Worm (Caenorhabditis elegans) whole organism, L4 larva: ENCODE measurements around the gene hlb-1.
A peak's percentile ranks its signal among the peaks of the same experiment; 100 is the strongest.

Source experiments
- F44E2.7 ChIP-seq: fragments of 200-800 bp; sonication (Bioruptor generic); IDR thresholded peaks from 2 replicates; pipeline ENCODE4 v2.1.2; 2022; ENCODE audit warnings: missing genetic modification characterization, missing compliant biosample characterization
- arid-1 ChIP-seq: fragments of 200-800 bp; sonication (Bioruptor generic); conservative IDR thresholded peaks from 2 replicates; pipeline ENCODE4 v1.3.6; 2022; ENCODE audit warnings: missing genetic modification reagents, missing genetic modification characterization, missing compliant biosample characterization
- ceh-20 ChIP-seq: fragments of 200-800 bp; sonication (Bioruptor generic); IDR thresholded peaks from 2 replicates; pipeline ENCODE4 v1.3.6; 2022; ENCODE audit warnings: missing genetic modification reagents, missing genetic modification characterization, missing compliant biosample characterization
- ceh-44 ChIP-seq: fragments of 200-800 bp; sonication (Bioruptor generic); IDR thresholded peaks from 2 replicates; pipeline ENCODE4 v1.3.6; 2022; ENCODE audit warnings: missing genetic modification reagents, missing genetic modification characterization, missing compliant biosample characterization
- ceh-82 ChIP-seq: sonication (generic microtip); optimal IDR thresholded peaks from 2 replicates; lab custom pipeline; 2017; ENCODE audit warnings: missing biosample characterization, missing genetic modification characterization
- ctbp-1 ChIP-seq: fragments of 200-800 bp; sonication (Bioruptor generic); IDR thresholded peaks from 2 replicates; pipeline ENCODE4 v1.3.6; 2022; ENCODE audit warnings: missing genetic modification reagents, missing genetic modification characterization, missing compliant biosample characterization
- daf-16 ChIP-seq, 3 experiments: sonication (generic microtip); optimal IDR thresholded peaks; 2 replicates each; lab custom pipeline; 2016 to 2017; ENCODE audit warnings: missing genetic modification characterization in 3 of 3, missing genetic modification reagents in 3 of 3, mild to moderate bottlenecking in 2 of 3, missing compliant biosample characterization in 2 of 3, missing biosample characterization in 1 of 3, moderate library complexity in 1 of 3
- dmd-6 ChIP-seq: fragments of 200-800 bp; sonication (Bioruptor generic); IDR thresholded peaks from 2 replicates; pipeline ENCODE4 v1.3.6; 2022; ENCODE audit warnings: missing genetic modification reagents, missing genetic modification characterization, missing compliant biosample characterization
- dmd-8 ChIP-seq: fragments of 200-800 bp; sonication (Bioruptor generic); IDR thresholded peaks from 2 replicates; pipeline ENCODE4 v1.3.6; 2022; ENCODE audit warnings: missing genetic modification characterization, missing compliant biosample characterization
- dve-1 ChIP-seq: sonication (generic microtip); optimal IDR thresholded peaks from 2 replicates; lab custom pipeline; 2017; ENCODE audit warnings: antibody characterized with exemption, mild to moderate bottlenecking, missing genetic modification characterization, missing compliant biosample characterization; ENCODE audit not compliant: insufficient read depth
- egl-27 ChIP-seq: sonication (generic microtip); optimal IDR thresholded peaks from 3 replicates; lab custom pipeline; 2017; ENCODE audit warnings: missing biosample characterization, missing genetic modification reagents, missing genetic modification characterization
- gei-8 ChIP-seq: fragments of 200-800 bp; sonication (Bioruptor generic); optimal IDR thresholded peaks from 2 replicates; lab custom pipeline; 2018; ENCODE audit warnings: mild to moderate bottlenecking, missing genetic modification characterization, missing compliant biosample characterization
- hlh-11 ChIP-seq: fragments of 200-800 bp; sonication (Bioruptor generic); optimal IDR thresholded peaks from 2 replicates; lab custom pipeline; 2018; ENCODE audit warnings: mild to moderate bottlenecking, missing genetic modification characterization, missing compliant biosample characterization
- hlh-30 ChIP-seq: sonication (generic microtip); optimal IDR thresholded peaks from 2 replicates; lab custom pipeline; 2017; ENCODE audit warnings: antibody characterized with exemption, mild to moderate bottlenecking, missing genetic modification characterization, missing compliant biosample characterization; ENCODE audit not compliant: insufficient read depth
- jun-1 ChIP-seq: fragments of 150-350 bp; optimal IDR thresholded peaks from 2 replicates; lab custom pipeline; 2014; ENCODE audit warnings: missing biosample characterization, missing genetic modification reagents, missing genetic modification characterization
- madf-9 ChIP-seq: fragments of 200-800 bp; sonication (Bioruptor generic); conservative IDR thresholded peaks from 2 replicates; pipeline ENCODE4 v1.3.6; 2022; ENCODE audit warnings: missing genetic modification reagents, missing genetic modification characterization, missing compliant biosample characterization
- mep-1 ChIP-seq: fragments of 150-350 bp; sonication (generic microtip); optimal IDR thresholded peaks from 3 replicates; lab custom pipeline; 2014; ENCODE audit warnings: missing biosample characterization, missing genetic modification characterization
- mes-2 ChIP-seq: sonication (generic microtip); optimal IDR thresholded peaks from 2 replicates; lab custom pipeline; 2016; ENCODE audit warnings: missing genotype, mild to moderate bottlenecking, missing genetic modification characterization, missing compliant biosample characterization; ENCODE audit not compliant: poor library complexity, severe bottlenecking
- mxl-3 ChIP-seq: fragments of 200-800 bp; sonication (Bioruptor generic); optimal IDR thresholded peaks from 2 replicates; lab custom pipeline; 2018; ENCODE audit warnings: mild to moderate bottlenecking, missing genetic modification characterization, missing compliant biosample characterization
- nhr-111 ChIP-seq: fragments of 200-800 bp; sonication (Bioruptor generic); optimal IDR thresholded peaks from 2 replicates; lab custom pipeline; 2018; ENCODE audit warnings: mild to moderate bottlenecking, missing genetic modification characterization, missing compliant biosample characterization
- nhr-25 ChIP-seq: sonication (generic microtip); optimal IDR thresholded peaks from 2 replicates; lab custom pipeline; 2017; ENCODE audit warnings: missing genetic modification characterization, mild to moderate bottlenecking, missing compliant biosample characterization, antibody characterized with exemption, moderate library complexity, borderline replicate concordance; ENCODE audit not compliant: insufficient read depth
- nhr-28 ChIP-seq: fragments of 150-350 bp; optimal IDR thresholded peaks from 2 replicates; lab custom pipeline; 2014; ENCODE audit warnings: missing biosample characterization, missing genetic modification characterization
- nhr-6 ChIP-seq: fragments of 150-350 bp; optimal IDR thresholded peaks from 2 replicates; lab custom pipeline; 2014; ENCODE audit warnings: missing biosample characterization, missing genetic modification characterization
- nhr-77 ChIP-seq: fragments of 150-350 bp; optimal IDR thresholded peaks from 2 replicates; lab custom pipeline; 2014; ENCODE audit warnings: missing biosample characterization, missing genetic modification characterization
- pha-4 ChIP-seq, 2 experiments: fragments of 150-350 bp in 1 of 2; fragments of 200-800 bp in 1 of 2; sonication (Bioruptor generic) in 1 of 2; IDR thresholded peaks in 1 of 2; optimal IDR thresholded peaks in 1 of 2; 2 replicates each; pipeline versions ENCODE4 v1.3.6 to Lab custom; 2014 to 2022; ENCODE audit warnings: missing genetic modification characterization in 2 of 2, missing genetic modification reagents in 2 of 2, missing biosample characterization in 1 of 2, missing compliant biosample characterization in 1 of 2
- php-3 ChIP-seq: fragments of 200-800 bp; sonication (Bioruptor generic); IDR thresholded peaks from 2 replicates; pipeline ENCODE4 v1.3.6; 2022; ENCODE audit warnings: missing genetic modification reagents, missing genetic modification characterization, missing compliant biosample characterization
- pqm-1 ChIP-seq: sonication (generic microtip); optimal IDR thresholded peaks from 2 replicates; lab custom pipeline; 2017; ENCODE audit warnings: missing biosample characterization, missing genetic modification characterization
- skn-1 ChIP-seq: fragments of 150-350 bp; optimal IDR thresholded peaks from 2 replicates; lab custom pipeline; 2014; ENCODE audit warnings: missing biosample characterization, missing genetic modification characterization
- spr-1 ChIP-seq: sonication (generic microtip); optimal IDR thresholded peaks from 2 replicates; lab custom pipeline; 2016; ENCODE audit warnings: mild to moderate bottlenecking, missing genetic modification characterization, missing compliant biosample characterization
- unc-39 ChIP-seq: sonication (generic microtip); optimal IDR thresholded peaks from 2 replicates; lab custom pipeline; 2017; ENCODE audit warnings: missing biosample characterization, missing genetic modification characterization
- unc-62 ChIP-seq, 3 experiments: fragments of 150-350 bp in 1 of 3; sonication (generic microtip); optimal IDR thresholded peaks in 2 of 3; peaks in 1 of 3; 1 replicate in 1 of 3; 2 replicates in 2 of 3; lab custom pipeline; 2014 to 2017; ENCODE audit warnings: missing biosample characterization in 3 of 3, missing genetic modification characterization in 3 of 3, missing genetic modification reagents in 3 of 3, missing genotype in 1 of 3

The hlb-1 gene

DNA sequence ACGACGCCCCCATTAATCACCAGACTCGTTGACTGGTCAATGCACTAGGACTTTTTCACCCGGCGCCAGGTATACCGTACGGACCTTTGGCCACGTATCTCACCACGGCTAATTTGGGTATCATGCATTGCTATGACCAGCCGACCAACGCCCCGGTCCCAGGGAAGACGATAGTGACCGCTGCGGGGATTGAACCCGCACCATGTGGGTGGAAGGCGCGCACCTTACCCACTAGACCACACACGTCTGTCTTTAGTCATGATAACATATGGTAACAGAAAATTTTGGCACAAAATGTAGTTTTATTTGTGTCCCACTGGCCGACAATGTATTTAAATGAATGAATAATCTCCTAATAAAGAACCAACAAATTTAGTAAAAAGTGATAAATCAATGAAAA lies 3.7 kb upstream of the hlb-1 start:
- no peak for TF ChIP-seq egl-27
- TF ChIP-seq ctbp-1 (GFP tag; lab: Robert Waterston, UW) = no peak
- TF ChIP-seq F44E2.7 (GFP tag; lab: Robert Waterston, UW) = 0 out of 2 replicates have a peak, but pooled peaks have one; percentile 22
- TF ChIP-seq jun-1 (tag; lab: Kevin White, UChicago) = no peak
- no peak for TF ChIP-seq skn-1 (tag; lab: Kevin White, UChicago)
- no peak for TF ChIP-seq ceh-82 (tag; lab: Kevin White, UChicago)
- TF ChIP-seq gei-8 (GFP tag; lab: Kevin White, UChicago) = no peak
- 0 out of 2 replicates have a peak, but pooled peaks have one; percentile 10 for TF ChIP-seq dmd-6 (GFP tag; lab: Robert Waterston, UW)
- no peak for TF ChIP-seq ceh-44
- peak; percentile 47; the same call in 1 of the 2 replicates for TF ChIP-seq dmd-8
- TF ChIP-seq arid-1 (GFP tag; lab: Robert Waterston, UW) = 0 out of 2 replicates have a peak, but pooled peaks have one; percentile 42

DNA sequence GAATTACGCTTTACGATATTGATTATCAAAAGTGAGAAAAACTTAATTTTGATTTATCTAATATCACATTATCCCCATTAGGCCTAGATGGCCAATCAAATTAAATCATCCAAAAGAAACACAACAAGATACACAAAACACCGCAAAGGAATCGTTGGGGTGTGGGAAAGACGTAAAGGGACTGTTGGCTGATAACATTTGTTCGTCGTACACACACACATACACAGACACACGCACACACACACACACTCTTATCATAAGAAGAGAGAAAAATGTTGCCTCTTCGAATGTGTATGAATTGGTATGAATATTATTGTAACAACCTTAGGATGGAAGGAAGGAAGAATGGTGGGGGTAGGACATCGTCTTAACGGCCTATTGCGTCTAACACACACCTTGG lies 2.6 kb upstream of the hlb-1 start:
- TF ChIP-seq madf-9 (GFP tag; lab: Robert Waterston, UW) = no peak
- peak; percentile 87 for TF ChIP-seq nhr-6 (tag; lab: Kevin White, UChicago)
- no peak for TF ChIP-seq daf-16 (GFP tag; optimal IDR thresholded peaks at IDR 0.05; lab: Kevin White, UChicago)
- peak; percentile 88 for TF ChIP-seq daf-16 (tag; optimal IDR thresholded peaks at IDR 0.05; lab: Kevin White, UChicago)
- TF ChIP-seq nhr-28 (tag; lab: Kevin White, UChicago) = peak; percentile 95
- TF ChIP-seq dmd-6 (GFP tag; lab: Robert Waterston, UW) = 0 out of 2 replicates have a peak, but pooled peaks have one; percentile 31
- TF ChIP-seq unc-39 (tag; lab: Kevin White, UChicago) = no peak
- TF ChIP-seq jun-1 (tag; lab: Kevin White, UChicago) = no peak
- TF ChIP-seq mxl-3 (GFP tag; lab: Kevin White, UChicago) = peak; percentile 65
- TF ChIP-seq pqm-1 (tag; lab: Kevin White, UChicago) = peak; percentile 88
- peak; percentile 71 for TF ChIP-seq hlh-11 (tag; lab: Kevin White, UChicago)
- TF ChIP-seq hlh-30 = peak; percentile 56
- no peak for TF ChIP-seq pha-4 (GFP tag; IDR thresholded peaks at IDR 0.05; lab: Robert Waterston, UW)
- TF ChIP-seq pha-4 (tag; optimal IDR thresholded peaks at IDR 0.05; lab: Kevin White, UChicago) = peak; percentile 1
- peak; percentile 42 for TF ChIP-seq mes-2 (tag; lab: Kevin White, UChicago)
- TF ChIP-seq nhr-111 (GFP tag; lab: Kevin White, UChicago) = no peak
- peak; percentile 69 for TF ChIP-seq dve-1 (tag; lab: Kevin White, UChicago)
- no peak for TF ChIP-seq ceh-20 (GFP tag; lab: Robert Waterston, UW)
- no peak for TF ChIP-seq nhr-25 (tag; lab: Kevin White, UChicago)
- peak in 1 of 2 experiments; percentile 34 for TF ChIP-seq unc-62 (GFP tag; optimal IDR thresholded peaks at IDR 0.05 in 1 of 2; lab: Kevin White, UChicago)
- TF ChIP-seq unc-62 (tag; optimal IDR thresholded peaks at IDR 0.05; lab: Kevin White, UChicago) = no peak
- TF ChIP-seq mep-1 (tag; lab: Kevin White, UChicago) = peak; percentile 46
- TF ChIP-seq nhr-77 = peak; percentile 15

DNA sequence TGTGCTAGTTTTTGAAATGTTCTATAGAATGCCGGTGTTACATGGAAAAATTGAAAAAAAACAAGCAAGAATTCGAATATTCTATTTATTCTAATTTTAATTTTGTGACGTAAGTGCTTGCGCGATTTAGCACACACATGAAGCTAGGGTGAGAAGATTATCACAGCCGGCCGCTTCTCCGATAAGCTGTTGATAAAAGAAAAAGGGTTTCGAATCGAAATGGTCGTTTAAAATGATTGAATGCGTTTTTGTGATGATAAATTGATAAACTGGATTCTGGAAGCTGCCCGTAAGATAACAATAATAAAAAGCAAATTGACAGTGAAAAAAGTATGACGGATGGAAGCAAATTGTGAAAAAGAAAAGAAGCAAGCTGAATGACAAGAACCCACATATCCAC lies 1.6 kb upstream of the hlb-1 start:
- TF ChIP-seq hlh-11 (tag; lab: Kevin White, UChicago) (peak; percentile 41), daf-16 (GFP tag; optimal IDR thresholded peaks at IDR 0.05; lab: Kevin White, UChicago) (no peak), daf-16 (tag; optimal IDR thresholded peaks at IDR 0.05; lab: Kevin White, UChicago) (peak; percentile 36), spr-1 (tag; lab: Kevin White, UChicago) (no peak), php-3 (GFP tag; lab: Robert Waterston, UW) (peak; percentile 88), dve-1 (tag; lab: Kevin White, UChicago) (peak; percentile 55), dmd-6 (GFP tag; lab: Robert Waterston, UW) (peak; percentile 34; the same call in 1 of the 2 replicates), ceh-82 (tag; lab: Kevin White, UChicago) (no peak)
- TF ChIP-seq, all 104 proteins: peak for 5
